Fruit fly (Drosophila melanogaster) whole organism, embryonic: ENCODE measurements around the gene dikar.

Experiments
- CG16815 ChIP-seq: fragments of 200-800 bp; sonication (Bioruptor generic); optimal IDR thresholded peaks from 3 replicates; lab custom pipeline; 2017; ENCODE audit warnings: missing biosample characterization, mild to moderate bottlenecking, missing genetic modification characterization
- CHES-1-like ChIP-seq: fragments of 200-800 bp; sonication (Bioruptor generic); optimal IDR thresholded peaks from 2 replicates; lab custom pipeline; 2016; ENCODE audit warnings: missing biosample characterization, missing genetic modification characterization
- Dll ChIP-seq: fragments of 200-800 bp; sonication (Bioruptor generic); IDR thresholded peaks from 4 replicates; pipeline ENCODE4 v1.3.6; 2022; ENCODE audit warnings: missing biosample characterization, missing genetic modification characterization; ENCODE audit not compliant: partially characterized antibody
- Doc2 ChIP-seq: fragments of 200-800 bp; sonication (Bioruptor generic); IDR thresholded peaks from 2 replicates; pipeline ENCODE4 v1.3.6; 2022; ENCODE audit warnings: missing biosample characterization, missing genetic modification characterization
- br ChIP-seq: fragments of >200 bp; optimal IDR thresholded peaks from 2 replicates; lab custom pipeline; 2017
- hbn ChIP-seq: fragments of 200-800 bp; sonication (Bioruptor generic); IDR thresholded peaks from 2 replicates; pipeline ENCODE4 v1.3.6; 2022; ENCODE audit warnings: missing biosample characterization, missing genetic modification characterization; ENCODE audit not compliant: partially characterized antibody
- tin ChIP-seq: fragments of 200-800 bp; sonication (Bioruptor generic); optimal IDR thresholded peaks from 3 replicates; lab custom pipeline; 2016; ENCODE audit warnings: missing biosample characterization, missing genetic modification characterization
- tna ChIP-seq: fragments of 200-800 bp; sonication (Bioruptor generic); IDR thresholded peaks from 2 replicates; pipeline ENCODE4 v1.3.6; 2022; ENCODE audit warnings: missing biosample characterization, missing genetic modification characterization; ENCODE audit not compliant: partially characterized antibody

DNA sequence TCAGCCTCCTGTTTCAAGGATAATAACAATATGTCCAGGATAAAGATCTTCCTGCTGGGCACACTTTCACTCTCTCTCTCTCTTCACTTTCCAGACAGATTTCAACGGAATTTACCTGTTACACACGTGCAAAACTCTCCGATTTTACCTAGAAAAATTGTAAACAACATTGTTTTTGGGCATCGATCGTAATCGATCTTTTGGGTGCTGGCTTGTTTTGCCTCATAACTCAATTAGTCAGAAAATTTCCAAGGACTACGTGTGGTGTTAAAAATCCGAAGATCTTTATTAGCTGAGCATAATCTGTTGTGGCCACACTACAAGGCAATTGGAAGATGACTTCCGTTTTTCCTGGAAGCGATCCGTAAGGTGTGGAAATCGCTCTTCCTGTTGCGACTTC is 24.2 kb upstream of the dikar start:
- no peak for TF ChIP-seq Dll (GFP tag; lab: Robert Waterston, UW)
- no peak for TF ChIP-seq CHES-1-like (GFP tag; lab: Kevin White, UChicago)
- TF ChIP-seq tna (GFP tag; lab: Robert Waterston, UW) = no peak
- no peak for TF ChIP-seq br (lab: Kevin White, UChicago)
- TF ChIP-seq tin (GFP tag; lab: Kevin White, UChicago) = no peak
- no peak for TF ChIP-seq hbn (GFP tag; lab: Robert Waterston, UW)
- no peak for TF ChIP-seq Doc2 (GFP tag; lab: Robert Waterston, UW)
- TF ChIP-seq CG16815 (GFP tag; lab: Kevin White, UChicago) = no peak
